Fruit fly (Drosophila melanogaster): ENCODE results near the gene CG6766.

DNA sequence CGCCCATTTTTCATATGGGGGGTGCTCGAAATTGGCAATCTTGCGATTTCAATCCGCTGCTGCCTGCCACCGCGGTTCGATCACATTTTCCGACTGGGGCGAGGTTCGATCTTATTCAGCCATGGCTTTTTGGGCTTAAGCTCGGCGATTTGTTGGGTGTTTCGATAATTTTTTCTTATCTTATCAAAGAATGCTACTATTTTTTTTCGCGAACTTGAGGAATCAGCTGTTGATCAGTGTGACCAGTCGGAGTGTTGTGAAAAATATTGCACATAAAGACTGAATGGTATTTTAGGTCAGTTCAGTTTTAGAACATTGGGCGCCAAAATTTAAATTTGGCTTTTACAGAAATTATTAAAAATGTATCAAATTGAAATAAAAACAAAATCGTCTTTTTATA lies 19.8 kb downstream of the CG6766 start, which contains the start of gene Wdr81:
- TF ChIP-seq CG14655 (GFP tag; optimal IDR thresholded peaks at IDR 0.05), result no peak
- TF ChIP-seq CG12605 (GFP tag; IDR thresholded peaks at IDR 0.05), result no peak
- no peak for TF ChIP-seq Snoo (tag; optimal IDR thresholded peaks at IDR 0.05)
- no peak for TF ChIP-seq gl (tag; optimal IDR thresholded peaks at IDR 0.05)
- no peak for TF ChIP-seq CG9948 (tag; optimal IDR thresholded peaks at IDR 0.05)
